Worm (Caenorhabditis elegans): ENCODE results near the gene snu-13.

The snu-13 gene

ce11 chrII:10696060-10696459, 37.6 kb upstream of the snu-13 start:
- no peak for TF ChIP-seq nhr-237 (tag; optimal IDR thresholded peaks at IDR 0.05)
- peak; percentile 1 for TF ChIP-seq lin-14 (GFP tag; optimal IDR thresholded peaks at IDR 0.05)

DNA sequence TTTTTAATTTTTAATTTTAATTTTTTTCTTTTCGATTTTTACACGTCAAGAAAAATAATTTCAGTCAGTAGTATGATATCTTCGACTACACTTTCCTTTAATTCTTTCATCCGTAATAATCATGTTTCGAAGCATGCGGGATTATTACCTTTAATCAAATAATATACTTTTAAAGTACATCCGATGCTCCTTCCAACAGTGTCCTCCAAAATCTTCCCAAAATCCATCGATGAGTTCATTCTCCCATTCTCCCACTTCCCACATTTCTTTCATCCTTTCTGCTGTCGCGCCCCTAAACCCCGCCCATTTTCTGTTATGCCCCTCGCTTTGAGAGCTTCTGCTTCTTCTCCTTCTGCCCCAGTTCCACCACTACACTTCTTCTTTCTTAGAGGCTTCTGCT, 36.3 kb upstream of the snu-13 start, which contains the start of gene lgc-57:
TSS of gene lgc-57 (plus strand) at position 301 of the 400 bp plus-strand sequence.
- TF ChIP-seq ceh-82 (tag; optimal IDR thresholded peaks at IDR 0.05) (no peak), lin-14 (GFP tag; optimal IDR thresholded peaks at IDR 0.05) (no peak), mdl-1 (tag; optimal IDR thresholded peaks at IDR 0.05) (no peak), sup-37 (GFP tag; optimal IDR thresholded peaks at IDR 0.05) (no peak), lin-35 (GFP tag; optimal IDR thresholded peaks at IDR 0.05) (no peak)

- TF ChIP-seq egl-13 (tag; optimal IDR thresholded peaks at IDR 0.05) (no peak), jun-1 (tag; optimal IDR thresholded peaks at IDR 0.05) (no peak), blmp-1 (tag; optimal IDR thresholded peaks at IDR 0.05) (peak; percentile 70), elt-2 (tag; optimal IDR thresholded peaks at IDR 0.05) (peak; percentile 26), efl-1 (optimal IDR thresholded peaks at IDR 0.05) (no peak), efl-1 (GFP tag; optimal IDR thresholded peaks at IDR 0.05 in 1 of 2) (no peak)
These were observed 35.2 kb upstream of the snu-13 start, which contains the start of gene gbh-1 for ce11 chrII:10693655-10694054. Gene gbh-1 (minus strand): TSS chrII:10693803.

- no peak for TF ChIP-seq C34B4.2 (tag; optimal IDR thresholded peaks at IDR 0.05)
- TF ChIP-seq lin-13 (GFP tag; optimal IDR thresholded peaks at IDR 0.05) = no peak
- TF ChIP-seq mep-1 (tag; optimal IDR thresholded peaks at IDR 0.05) = no peak
- no peak for TF ChIP-seq egl-27 (tag; optimal IDR thresholded peaks at IDR 0.05)
- TF ChIP-seq efl-1 (optimal IDR thresholded peaks at IDR 0.05) = no peak
- TF ChIP-seq efl-1 (GFP tag; optimal IDR thresholded peaks at IDR 0.05 in 1 of 2) = peak in 1 of 2 experiments; percentile 9
These were observed 26.5 kb upstream of the snu-13 start for ce11 chrII:10684954-10685353.

DNA sequence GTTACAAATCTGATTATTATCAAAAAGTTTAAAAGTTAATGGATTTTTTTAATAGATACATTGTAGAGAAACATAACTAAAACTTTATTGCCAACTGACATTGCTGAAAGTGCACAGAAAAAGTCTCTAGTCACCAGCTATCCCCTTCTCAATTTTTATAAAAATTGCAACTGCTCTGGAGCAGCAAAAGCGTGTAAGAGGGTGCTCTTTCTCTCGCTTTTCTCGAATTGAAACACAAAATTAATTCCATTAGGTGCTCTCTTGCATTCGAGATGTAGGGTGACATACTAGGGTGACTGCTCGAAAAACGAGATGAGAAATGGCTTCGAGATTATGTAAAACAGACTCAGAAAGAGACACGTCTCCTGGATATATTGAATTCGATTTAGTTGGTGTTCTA, 22.2 kb upstream of the snu-13 start:
- no peak for TF ChIP-seq skn-1 (tag; optimal IDR thresholded peaks at IDR 0.05)
- TF ChIP-seq ceh-88 (GFP tag; IDR thresholded peaks at IDR 0.05) = no peak
- no peak for TF ChIP-seq C34B4.2 (tag; optimal IDR thresholded peaks at IDR 0.05)
- no peak for TF ChIP-seq efl-3 (GFP tag; optimal IDR thresholded peaks at IDR 0.05)
- no peak for TF ChIP-seq unc-98 (GFP tag; IDR thresholded peaks at IDR 0.05)
- TF ChIP-seq nhr-76 (tag; optimal IDR thresholded peaks at IDR 0.05) = no peak
- no peak for TF ChIP-seq tbx-2 (tag; optimal IDR thresholded peaks at IDR 0.05)
- TF ChIP-seq ces-1 (GFP tag; optimal IDR thresholded peaks at IDR 0.05) = no peak
- no peak for TF ChIP-seq ztf-4 (tag; optimal IDR thresholded peaks at IDR 0.05)
- TF ChIP-seq ceh-82 (tag; optimal IDR thresholded peaks at IDR 0.05) = no peak
- TF ChIP-seq elt-2 (tag; optimal IDR thresholded peaks at IDR 0.05) = no peak

- TF ChIP-seq lin-39 (tag; optimal IDR thresholded peaks at IDR 0.05) (no peak), fkh-4 (tag; optimal IDR thresholded peaks at IDR 0.05; ENCODE audit: borderline replicate concordance) (peak; percentile 62), dsc-1 (tag; optimal IDR thresholded peaks at IDR 0.05) (peak; percentile 93)
These were observed 21.7 kb upstream of the snu-13 start for ce11 chrII:10680130-10680529.

DNA sequence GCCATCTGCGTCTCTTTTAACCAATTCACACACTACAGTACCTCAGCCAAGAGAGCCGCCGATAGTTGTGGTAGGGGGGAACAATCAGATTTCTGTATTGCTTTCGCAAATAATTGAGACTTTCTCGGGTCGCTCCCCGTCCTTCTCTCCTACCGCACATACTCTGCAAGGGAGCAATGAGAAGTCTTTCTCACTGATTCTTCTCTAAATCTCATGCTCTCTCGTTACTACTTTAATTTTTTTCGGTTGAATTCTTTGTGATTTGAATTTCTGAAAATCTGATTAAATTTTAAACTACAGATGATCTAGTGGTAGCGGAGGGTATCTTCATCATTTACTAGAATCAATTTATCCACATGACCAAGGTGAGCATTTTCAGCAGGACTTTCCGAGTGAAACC, 16.9 kb upstream of the snu-13 start, which contains the start of gene ptb-1:
TSS of gene ptb-1 (plus strand) at position 301 of the 400 bp plus-strand sequence.
- TF ChIP-seq unc-86 (tag; optimal IDR thresholded peaks at IDR 0.05) = no peak
- no peak for TF ChIP-seq dsc-1 (tag; optimal IDR thresholded peaks at IDR 0.05)
- no peak for TF ChIP-seq isw-1 (GFP tag; IDR thresholded peaks at IDR 0.05)
- no peak for TF ChIP-seq rnt-1 (tag; optimal IDR thresholded peaks at IDR 0.05)
- no peak for TF ChIP-seq tlp-1 (tag; optimal IDR thresholded peaks at IDR 0.05)
- no peak for TF ChIP-seq nhr-237 (tag; optimal IDR thresholded peaks at IDR 0.05)
- TF ChIP-seq lir-3 (tag; optimal IDR thresholded peaks at IDR 0.05; ENCODE audit: poor library complexity) = no peak
- TF ChIP-seq tbx-2 (tag; optimal IDR thresholded peaks at IDR 0.05) = no peak
- TF ChIP-seq unc-98 (GFP tag; IDR thresholded peaks at IDR 0.05) = no peak
- no peak for TF ChIP-seq ztf-4 (tag; optimal IDR thresholded peaks at IDR 0.05)
- TF ChIP-seq nhr-12 (tag; optimal IDR thresholded peaks at IDR 0.05) = no peak
- TF ChIP-seq lin-35 (GFP tag; optimal IDR thresholded peaks at IDR 0.05) = no peak
- no peak for TF ChIP-seq dpl-1 (GFP tag; optimal IDR thresholded peaks at IDR 0.05)

Data from whole organism, L1 larva.